Worm (Caenorhabditis elegans) whole organism, L1 larva: ENCODE results near the gene basl-1.

Source experiments
- alr-1 ChIP-seq: fragments of 200-800 bp; sonication (Bioruptor generic); optimal IDR thresholded peaks from 2 replicates; lab custom pipeline; 2018; ENCODE audit warnings: borderline replicate concordance, mild to moderate bottlenecking, missing genetic modification characterization, missing compliant biosample characterization
- aly-2 ChIP-seq: fragments of 150-350 bp; optimal IDR thresholded peaks from 2 replicates; lab custom pipeline; 2014; ENCODE audit warnings: missing biosample characterization, missing genetic modification characterization
- fkh-10 ChIP-seq: sonication (generic microtip); optimal IDR thresholded peaks from 2 replicates; lab custom pipeline; 2017; ENCODE audit warnings: missing biosample characterization, missing genetic modification reagents, missing genetic modification characterization
- hlh-4 ChIP-seq: sonication (generic microtip); optimal IDR thresholded peaks from 2 replicates; lab custom pipeline; 2016; ENCODE audit warnings: mild to moderate bottlenecking, missing genetic modification characterization, missing compliant biosample characterization
- nhr-11 ChIP-seq: fragments of 150-350 bp; optimal IDR thresholded peaks from 2 replicates; lab custom pipeline; 2014; ENCODE audit warnings: missing biosample characterization, missing genetic modification characterization
- pqm-1 ChIP-seq: sonication (generic microtip); optimal IDR thresholded peaks from 3 replicates; lab custom pipeline; 2017; ENCODE audit warnings: missing biosample characterization, missing genetic modification characterization
- ztf-4 ChIP-seq: fragments of 150-350 bp; optimal IDR thresholded peaks from 2 replicates; lab custom pipeline; 2014; ENCODE audit warnings: missing biosample characterization, missing genetic modification characterization

DNA sequence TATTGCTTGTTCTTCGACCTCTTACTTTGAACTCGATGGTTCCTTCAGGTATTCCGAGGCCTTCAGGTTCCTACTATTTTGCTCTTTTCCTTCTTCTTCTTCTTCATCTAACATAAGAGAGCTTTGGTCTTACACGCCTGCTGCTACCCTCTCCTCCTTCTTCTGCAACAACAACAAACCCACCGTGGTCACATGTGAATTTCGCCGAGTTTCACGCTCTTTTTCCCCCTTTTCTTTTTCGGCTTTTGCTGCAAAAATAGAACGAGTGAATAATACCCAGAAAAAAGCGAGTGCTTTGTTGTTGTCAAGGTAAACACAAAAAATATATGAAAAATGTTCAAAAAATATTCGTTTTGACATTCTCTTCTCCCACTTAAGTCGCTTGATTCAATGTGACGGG lies 8.7 kb downstream of the basl-1 start:
- TF ChIP-seq aly-2 (tag; lab: Kevin White, UChicago) (no peak), nhr-11 (tag; lab: Kevin White, UChicago) (no peak), ztf-4 (tag; lab: Kevin White, UChicago) (no peak), fkh-10 (GFP tag; lab: Kevin White, UChicago) (no peak), hlh-4 (tag; lab: Kevin White, UChicago) (no peak), alr-1 (tag; lab: Kevin White, UChicago) (no peak), pqm-1 (tag; lab: Kevin White, UChicago) (no peak)
